Fruit fly (Drosophila melanogaster): ENCODE measurements around the gene myo.

The myo gene

DNA sequence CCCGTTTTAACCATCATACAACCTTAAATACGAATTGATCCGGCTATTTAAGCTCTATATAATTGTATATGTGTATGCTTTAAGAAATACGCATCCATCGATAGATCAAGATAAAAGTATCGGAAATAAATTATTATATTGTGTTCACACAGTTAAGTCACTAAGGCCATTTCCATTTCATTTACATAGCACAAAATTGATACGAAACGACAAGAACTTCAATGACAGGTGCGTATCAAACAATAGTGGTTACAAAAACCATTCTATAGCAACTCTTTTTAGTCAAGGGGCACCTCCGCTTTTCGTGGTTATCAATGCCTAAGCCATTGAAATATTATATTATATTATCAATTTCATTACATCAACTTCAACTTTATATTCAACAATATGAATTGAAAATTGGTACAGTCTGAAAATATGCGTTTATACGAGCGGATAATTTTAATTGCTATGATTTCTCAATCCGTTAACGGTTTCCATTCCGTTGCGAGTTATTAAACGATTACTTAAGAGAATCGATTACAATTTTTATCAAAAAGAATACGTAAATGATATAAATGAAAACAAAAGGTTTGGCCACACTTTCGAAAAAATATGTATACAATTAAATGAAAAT lies 32.7 kb downstream of the myo start, which contains the start of the genes CG46466 and Slip1 (continued):
- TF ChIP-seq CG1603 (tag; optimal IDR thresholded peaks at IDR 0.05) (peak; percentile 79), h (optimal IDR thresholded peaks at IDR 0.05) (no peak), hb (GFP tag; IDR thresholded peaks at IDR 0.05; ENCODE audit: partially characterized antibody) (no peak), Lim3 (GFP tag; IDR thresholded peaks at IDR 0.05) (no peak), CG2678 (tag; optimal IDR thresholded peaks at IDR 0.05) (no peak), Lhr (GFP tag; optimal IDR thresholded peaks at IDR 0.05) (peak; percentile 42), CG4617 (GFP tag; optimal IDR thresholded peaks at IDR 0.05; ENCODE audit: borderline replicate concordance) (peak; percentile 13), cwo (GFP tag; optimal IDR thresholded peaks at IDR 0.05) (no peak), az2 (GFP tag; optimal IDR thresholded peaks at IDR 0.05) (peak; percentile 6), sug (tag; optimal IDR thresholded peaks at IDR 0.05) (peak; percentile 16), Stat92E (GFP tag; optimal IDR thresholded peaks at IDR 0.05) (no peak), CG17186 (GFP tag; optimal IDR thresholded peaks at IDR 0.05) (no peak), CG13775 (GFP tag; optimal IDR thresholded peaks at IDR 0.05) (peak; percentile 31), CG4707 (GFP tag; optimal IDR thresholded peaks at IDR 0.05) (no peak), Chrac-16 (GFP tag; optimal IDR thresholded peaks at IDR 0.05) (peak; percentile 7), Meics (GFP tag; optimal IDR thresholded peaks at IDR 0.05) (peak; percentile 22), CG2116 (GFP tag; optimal IDR thresholded peaks at IDR 0.05) (peak; percentile 44), CG3838 (GFP tag; optimal IDR thresholded peaks at IDR 0.05) (no peak), Gug (GFP tag; IDR thresholded peaks at IDR 0.05) (no peak), CG4820 (GFP tag; optimal IDR thresholded peaks at IDR 0.05) (peak; percentile 37), Ssrp (tag; optimal IDR thresholded peaks at IDR 0.05) (peak; percentile 33), CG10654 (GFP tag; optimal IDR thresholded peaks at IDR 0.05) (no peak), ash1 (GFP tag; optimal IDR thresholded peaks at IDR 0.05) (no peak), fd3F (GFP tag; optimal IDR thresholded peaks at IDR 0.05) (no peak), Six4 (GFP tag; optimal IDR thresholded peaks at IDR 0.05) (no peak), ato (GFP tag; IDR thresholded peaks at IDR 0.05; ENCODE audit: partially characterized antibody) (no peak), ranshi (GFP tag; IDR thresholded peaks at IDR 0.05) (no peak), CG1024 (GFP tag; IDR thresholded peaks at IDR 0.05) (peak; percentile 94), dimm (GFP tag; IDR thresholded peaks at IDR 0.05) (no peak), CG32767 (GFP tag; IDR thresholded peaks at IDR 0.05) (peak; percentile 42; the same call in 1 of the 2 replicates), tio (GFP tag; optimal IDR thresholded peaks at IDR 0.05) (peak; percentile 56), trh (GFP tag; optimal IDR thresholded peaks at IDR 0.05) (no peak), otp (GFP tag; IDR thresholded peaks at IDR 0.05) (no peak), CG8924 (tag; optimal IDR thresholded peaks at IDR 0.05) (peak; percentile 51), Eip74EF (GFP tag; optimal IDR thresholded peaks at IDR 0.05) (peak in 1 of 2 experiments; percentile 62), Sry-β (GFP tag; optimal IDR thresholded peaks at IDR 0.05) (peak; percentile 18), Lpt (GFP tag; optimal IDR thresholded peaks at IDR 0.05) (no peak), sim (GFP tag; IDR thresholded peaks at IDR 0.05) (no peak), PHDP (tag; optimal IDR thresholded peaks at IDR 0.05) (no peak), inv (GFP tag; IDR thresholded peaks at IDR 0.05; ENCODE audit: partially characterized antibody) (peak; percentile 24; the same call in 1 of the 2 replicates), CG16813 (GFP tag; IDR thresholded peaks at IDR 0.05; ENCODE audit: partially characterized antibody) (0 out of 3 replicates have a peak, but pooled peaks have one; percentile 38), CoRest (tag; optimal IDR thresholded peaks at IDR 0.05) (peak; percentile 59), gfzf (GFP tag; optimal IDR thresholded peaks at IDR 0.05) (peak; percentile 47), zen2 (GFP tag; IDR thresholded peaks at IDR 0.05; ENCODE audit: partially characterized antibody) (no peak), CG14965 (GFP tag; optimal IDR thresholded peaks at IDR 0.05; ENCODE audit: borderline replicate concordance) (no peak), CG4730 (GFP tag; IDR thresholded peaks at IDR 0.05) (no peak), lilli (GFP tag; optimal IDR thresholded peaks at IDR 0.05) (no peak), Dad (GFP tag; optimal IDR thresholded peaks at IDR 0.05) (no peak), bsh (GFP tag; optimal IDR thresholded peaks at IDR 0.05) (peak in 1 of 2 experiments; percentile 11)
